Worm (Caenorhabditis elegans): Measurements from ENCODE around the gene C39B5.10.

- TF ChIP-seq pqm-1 (tag; optimal IDR thresholded peaks at IDR 0.05) (no peak), efl-1 (optimal IDR thresholded peaks at IDR 0.05) (no peak), efl-1 (GFP tag; optimal IDR thresholded peaks at IDR 0.05 in 1 of 2) (peak in 1 of 2 experiments; percentile 52), unc-62 (GFP tag; optimal IDR thresholded peaks at IDR 0.05) (no peak), nhr-237 (tag; optimal IDR thresholded peaks at IDR 0.05) (no peak), elt-3 (tag; optimal IDR thresholded peaks at IDR 0.05) (no peak), nhr-12 (tag; optimal IDR thresholded peaks at IDR 0.05) (no peak), ztf-11 (tag; optimal IDR thresholded peaks at IDR 0.05) (no peak), nhr-76 (tag; optimal IDR thresholded peaks at IDR 0.05) (no peak), aly-2 (tag; optimal IDR thresholded peaks at IDR 0.05) (no peak)
Measured at ce11 chrIII:2258863-2259262, 19.4 kb upstream of the C39B5.10 start, which contains the start of gene fbxa-43.
